Fruit fly (Drosophila melanogaster): ENCODE measurements around the gene CG3916.

- TF ChIP-seq CTCF (optimal IDR thresholded peaks at IDR 0.05) (no peak), CG8478 (optimal IDR thresholded peaks at IDR 0.05) (no peak)
Observed at dm6 chr3R:12214201-12214600, 15.0 kb upstream of the CG3916 start, which contains the start of gene CG14742.
